Worm (Caenorhabditis elegans): ENCODE results near the gene Y57A10A.31.

The Y57A10A.31 gene

ce11 chrII:12346289-12346989 is 57.3 kb downstream of the Y57A10A.31 start:
- TF ChIP-seq efl-3 (GFP tag; optimal IDR thresholded peaks at IDR 0.05), result no peak
- no peak for TF ChIP-seq nhr-85 (tag)
- TF ChIP-seq ets-5 (GFP tag; IDR thresholded peaks at IDR 0.05), result 0 out of 2 replicates have a peak, but pooled peaks have one; percentile 59
- TF ChIP-seq sox-4 (tag; optimal IDR thresholded peaks at IDR 0.05), result no peak
- TF ChIP-seq jun-1 (tag; optimal IDR thresholded peaks at IDR 0.05), result no peak
- TF ChIP-seq unc-98 (GFP tag; IDR thresholded peaks at IDR 0.05), result no peak
- no peak for TF ChIP-seq hpl-2 (GFP tag; optimal IDR thresholded peaks at IDR 0.05)
- no peak for TF ChIP-seq tlp-1 (tag; optimal IDR thresholded peaks at IDR 0.05)
- TF ChIP-seq ceh-82 (tag; optimal IDR thresholded peaks at IDR 0.05), result no peak
- TF ChIP-seq ztf-4 (tag; optimal IDR thresholded peaks at IDR 0.05), result no peak
- no peak for TF ChIP-seq nhr-20 (tag; optimal IDR thresholded peaks at IDR 0.05)
- no peak for TF ChIP-seq isw-1 (GFP tag; IDR thresholded peaks at IDR 0.05)
- no peak for TF ChIP-seq egl-27 (tag; optimal IDR thresholded peaks at IDR 0.05)
- no peak for TF ChIP-seq unc-130 (tag; optimal IDR thresholded peaks at IDR 0.05)
- no peak for TF ChIP-seq hlh-17 (GFP tag; optimal IDR thresholded peaks at IDR 0.05; ENCODE audit: borderline replicate concordance)
- no peak for TF ChIP-seq snpc-4 (tag; optimal IDR thresholded peaks at IDR 0.05)
- no peak for TF ChIP-seq lin-35 (GFP tag; optimal IDR thresholded peaks at IDR 0.05)
- TF ChIP-seq F16B12.6 (tag; optimal IDR thresholded peaks at IDR 0.05), result no peak
- no peak for TF ChIP-seq nhr-77 (tag; optimal IDR thresholded peaks at IDR 0.05)
- TF ChIP-seq mab-9 (GFP tag; IDR thresholded peaks at IDR 0.05), result no peak
- no peak for TF ChIP-seq ceh-8 (GFP tag; optimal IDR thresholded peaks at IDR 0.05)
- TF ChIP-seq zag-1 (tag; optimal IDR thresholded peaks at IDR 0.05), result no peak
- TF ChIP-seq lin-14 (GFP tag; optimal IDR thresholded peaks at IDR 0.05), result peak; percentile 7
- TF ChIP-seq dsc-1 (tag; optimal IDR thresholded peaks at IDR 0.05), result peak; percentile 82
- no peak for TF ChIP-seq pag-3 (tag; optimal IDR thresholded peaks at IDR 0.05; ENCODE audit: borderline replicate concordance, insufficient read depth)
- TF ChIP-seq grh-1 (GFP tag; IDR thresholded peaks at IDR 0.05), result no peak
- TF ChIP-seq rnt-1 (tag; optimal IDR thresholded peaks at IDR 0.05), result no peak
- no peak for TF ChIP-seq C16A3.4 (tag; optimal IDR thresholded peaks at IDR 0.05)
- no peak for TF ChIP-seq unc-62 (GFP tag; optimal IDR thresholded peaks at IDR 0.05)
- no peak for TF ChIP-seq pqm-1 (tag; optimal IDR thresholded peaks at IDR 0.05)
- no peak for TF ChIP-seq ceh-63 (GFP tag; optimal IDR thresholded peaks at IDR 0.05)
- TF ChIP-seq unc-30 (tag; optimal IDR thresholded peaks at IDR 0.05), result no peak
- TF ChIP-seq nhr-11 (tag; optimal IDR thresholded peaks at IDR 0.05), result no peak
- TF ChIP-seq fkh-4 (tag; optimal IDR thresholded peaks at IDR 0.05; ENCODE audit: borderline replicate concordance), result peak; percentile 74
- no peak for TF ChIP-seq ces-1 (GFP tag; optimal IDR thresholded peaks at IDR 0.05)
- no peak for TF ChIP-seq C34B4.2 (tag; optimal IDR thresholded peaks at IDR 0.05)
- TF ChIP-seq nhr-19 (GFP tag; conservative IDR thresholded peaks at IDR 0.05), result no peak
- no peak for TF ChIP-seq nhr-12 (tag; optimal IDR thresholded peaks at IDR 0.05)
- no peak for TF ChIP-seq skn-1 (tag; optimal IDR thresholded peaks at IDR 0.05)
- TF ChIP-seq egl-13 (tag; optimal IDR thresholded peaks at IDR 0.05), result no peak
- TF ChIP-seq fos-1 (tag; optimal IDR thresholded peaks at IDR 0.05), result no peak
- TF ChIP-seq swsn-7 (tag; optimal IDR thresholded peaks at IDR 0.05), result no peak
- no peak for TF ChIP-seq ztf-11 (tag; optimal IDR thresholded peaks at IDR 0.05)
- TF ChIP-seq blmp-1 (tag; optimal IDR thresholded peaks at IDR 0.05), result no peak
- no peak for TF ChIP-seq pax-3 (tag; optimal IDR thresholded peaks at IDR 0.05)
- TF ChIP-seq elt-3 (tag; optimal IDR thresholded peaks at IDR 0.05), result no peak
- TF ChIP-seq lin-15B (tag; optimal IDR thresholded peaks at IDR 0.05), result no peak
- TF ChIP-seq efl-1 (optimal IDR thresholded peaks at IDR 0.05), result no peak
- TF ChIP-seq efl-1 (GFP tag; optimal IDR thresholded peaks at IDR 0.05 in 1 of 2), result peak in 1 of 2 experiments; percentile 83
- TF ChIP-seq snu-23 (GFP tag; optimal IDR thresholded peaks at IDR 0.05), result no peak
- no peak for TF ChIP-seq ceh-88 (GFP tag; IDR thresholded peaks at IDR 0.05)
- TF ChIP-seq lir-3 (tag; optimal IDR thresholded peaks at IDR 0.05; ENCODE audit: poor library complexity), result peak; percentile 19
